Worm (Caenorhabditis elegans) whole organism, dauer: ENCODE results near the gene F55G11.7.

Experiments
- unc-62 ChIP-seq: sonication (generic microtip); optimal IDR thresholded peaks from 2 replicates; lab custom pipeline; 2017; ENCODE audit warnings: missing biosample characterization, missing genetic modification reagents, missing genetic modification characterization

The F55G11.7 gene

ce11 chrIV:13008405-13009208 lies 48.4 kb downstream of the F55G11.7 start, which contains the start of gene mbk-2:
TSS of gene mbk-2 (plus strand) at chrIV:13009158.
- TF ChIP-seq unc-62 (GFP tag; lab: Kevin White, UChicago) = no peak

ce11 chrIV:13009507-13009906 lies 49.3 kb downstream of the F55G11.7 start:
- no peak for TF ChIP-seq unc-62 (GFP tag; lab: Kevin White, UChicago)
